Worm (Caenorhabditis elegans): ENCODE results near the gene ppk-2.

Gene ppk-2

DNA sequence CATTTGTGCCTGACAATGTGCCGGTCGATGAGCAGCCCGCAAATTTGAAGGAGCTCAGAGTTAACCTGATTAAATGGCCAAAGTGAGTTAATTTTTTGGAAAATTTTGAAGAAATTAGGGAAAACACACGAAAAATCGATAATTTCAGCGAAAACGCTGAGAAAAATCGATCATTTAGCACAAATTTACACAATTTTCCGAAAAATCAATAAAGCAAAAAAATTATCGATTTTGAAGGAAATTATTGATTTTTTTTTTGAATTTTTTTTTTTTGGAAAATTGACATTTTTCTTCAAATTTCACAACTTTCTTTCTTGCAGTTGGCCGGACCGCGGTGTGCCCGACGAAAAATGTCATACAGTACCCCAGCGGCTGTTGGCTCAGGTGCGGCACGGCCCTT is 3.9 kb upstream of the ppk-2 start:
- TF ChIP-seq F13C5.2 (tag; optimal IDR thresholded peaks at IDR 0.05) (no peak), ceh-13 (GFP tag; optimal IDR thresholded peaks at IDR 0.05) (no peak)

- no peak for TF ChIP-seq tbx-11 (GFP tag; IDR thresholded peaks at IDR 0.05)
- no peak for TF ChIP-seq sea-1 (GFP tag; conservative IDR thresholded peaks at IDR 0.05)
- TF ChIP-seq tbx-37 (GFP tag; conservative IDR thresholded peaks at IDR 0.05): no peak
- no peak for TF ChIP-seq ceh-13 (GFP tag; optimal IDR thresholded peaks at IDR 0.05)
- TF ChIP-seq scrt-1 (GFP tag; IDR thresholded peaks at IDR 0.05): no peak
- no peak for TF ChIP-seq pes-1 (GFP tag; IDR thresholded peaks at IDR 0.05)
- TF ChIP-seq flt-1 (GFP tag; IDR thresholded peaks at IDR 0.05): no peak
- no peak for TF ChIP-seq aly-1 (tag; optimal IDR thresholded peaks at IDR 0.05)
- no peak for TF ChIP-seq hnd-1 (tag; optimal IDR thresholded peaks at IDR 0.05)
- TF ChIP-seq hmg-4 (GFP tag; optimal IDR thresholded peaks at IDR 0.05): no peak
- TF ChIP-seq hmbx-1 (tag; optimal IDR thresholded peaks at IDR 0.05): no peak
- no peak for TF ChIP-seq tra-4 (tag; optimal IDR thresholded peaks at IDR 0.05)
- no peak for TF ChIP-seq F13C5.2 (tag; optimal IDR thresholded peaks at IDR 0.05)
- no peak for TF ChIP-seq ets-7 (tag; optimal IDR thresholded peaks at IDR 0.05)
- TF ChIP-seq B0310.2 (tag; optimal IDR thresholded peaks at IDR 0.05): no peak
- no peak for TF ChIP-seq ama-1 (optimal IDR thresholded peaks at IDR 0.05)
- no peak for TF ChIP-seq ceh-36 (tag; optimal IDR thresholded peaks at IDR 0.05)
Observed at ce11 chrIII:2099808-2100366, 2.2 kb upstream of the ppk-2 start.

DNA sequence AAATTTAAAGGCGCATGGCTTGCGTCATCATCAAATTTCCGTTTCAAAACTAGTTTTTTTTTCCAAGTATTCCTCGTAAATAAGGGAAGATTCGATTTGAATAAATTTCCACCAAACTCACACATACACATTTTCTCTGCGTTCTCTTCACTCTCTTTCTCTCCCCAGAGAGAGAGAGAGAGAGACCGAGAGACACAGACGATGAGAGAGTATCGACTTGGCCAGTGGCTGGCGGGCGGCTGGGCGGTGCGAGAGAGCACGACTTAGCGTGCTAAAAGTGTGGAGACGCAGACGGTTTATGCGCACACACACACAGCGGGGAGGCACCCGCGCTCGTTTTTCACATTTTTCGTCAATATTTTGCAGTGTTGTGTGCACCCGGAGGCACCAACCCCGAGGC is 1.3 kb upstream of the ppk-2 start:
- TF ChIP-seq hmg-4 (GFP tag; optimal IDR thresholded peaks at IDR 0.05) (peak; percentile 31), F13C5.2 (tag; optimal IDR thresholded peaks at IDR 0.05) (peak; percentile 56), scrt-1 (GFP tag; IDR thresholded peaks at IDR 0.05) (no peak), tra-4 (tag; optimal IDR thresholded peaks at IDR 0.05) (no peak), ceh-36 (tag; optimal IDR thresholded peaks at IDR 0.05) (peak; percentile 4)

DNA sequence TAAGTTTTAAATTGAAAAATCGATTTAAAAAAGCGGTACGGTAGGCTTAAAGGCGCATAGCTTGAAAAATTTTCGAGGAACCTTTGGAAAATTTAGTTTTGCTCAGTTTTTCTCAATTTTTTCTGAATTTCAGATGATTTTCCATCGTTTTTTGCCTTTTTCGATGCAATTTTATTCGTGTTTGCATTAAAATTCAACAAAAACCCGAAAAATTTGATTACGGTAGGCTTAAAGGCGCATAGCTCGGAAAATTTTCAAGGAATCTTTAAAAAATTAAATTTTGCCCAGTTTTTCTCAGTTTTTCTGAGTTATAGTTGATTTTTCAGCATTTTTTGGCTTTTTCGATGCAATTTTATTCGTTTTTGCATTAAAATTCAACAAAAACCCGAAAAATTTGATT is 785 bp upstream of the ppk-2 start:
- TF ChIP-seq scrt-1 (GFP tag; IDR thresholded peaks at IDR 0.05) (no peak), hmbx-1 (tag; optimal IDR thresholded peaks at IDR 0.05) (no peak), ceh-36 (tag; optimal IDR thresholded peaks at IDR 0.05) (no peak), flt-1 (GFP tag; IDR thresholded peaks at IDR 0.05) (no peak), sea-1 (GFP tag; conservative IDR thresholded peaks at IDR 0.05) (no peak), ceh-13 (GFP tag; optimal IDR thresholded peaks at IDR 0.05) (no peak), ama-1 (optimal IDR thresholded peaks at IDR 0.05) (no peak), pes-1 (GFP tag; IDR thresholded peaks at IDR 0.05) (no peak), F13C5.2 (tag; optimal IDR thresholded peaks at IDR 0.05) (no peak), hnd-1 (tag; optimal IDR thresholded peaks at IDR 0.05) (no peak), hmg-4 (GFP tag; optimal IDR thresholded peaks at IDR 0.05) (no peak), tbx-37 (GFP tag; conservative IDR thresholded peaks at IDR 0.05) (no peak), ets-7 (tag; optimal IDR thresholded peaks at IDR 0.05) (no peak), tbx-11 (GFP tag; IDR thresholded peaks at IDR 0.05) (no peak), B0310.2 (tag; optimal IDR thresholded peaks at IDR 0.05) (no peak)

- TF ChIP-seq aly-1 (tag; optimal IDR thresholded peaks at IDR 0.05): no peak
- no peak for TF ChIP-seq hmg-4 (GFP tag; optimal IDR thresholded peaks at IDR 0.05)
- no peak for TF ChIP-seq F13C5.2 (tag; optimal IDR thresholded peaks at IDR 0.05)
- no peak for TF ChIP-seq ceh-13 (GFP tag; optimal IDR thresholded peaks at IDR 0.05)
- no peak for TF ChIP-seq hmbx-1 (tag; optimal IDR thresholded peaks at IDR 0.05)
- TF ChIP-seq hnd-1 (tag; optimal IDR thresholded peaks at IDR 0.05): no peak
- no peak for TF ChIP-seq tbx-37 (GFP tag; conservative IDR thresholded peaks at IDR 0.05)
- TF ChIP-seq tbx-11 (GFP tag; IDR thresholded peaks at IDR 0.05): no peak
- no peak for TF ChIP-seq scrt-1 (GFP tag; IDR thresholded peaks at IDR 0.05)
- no peak for TF ChIP-seq ets-7 (tag; optimal IDR thresholded peaks at IDR 0.05)
- TF ChIP-seq tra-4 (tag; optimal IDR thresholded peaks at IDR 0.05): no peak
- TF ChIP-seq ceh-36 (tag; optimal IDR thresholded peaks at IDR 0.05): no peak
- no peak for TF ChIP-seq pes-1 (GFP tag; IDR thresholded peaks at IDR 0.05)
- no peak for TF ChIP-seq B0310.2 (tag; optimal IDR thresholded peaks at IDR 0.05)
- TF ChIP-seq ama-1 (optimal IDR thresholded peaks at IDR 0.05): no peak
- no peak for TF ChIP-seq sea-1 (GFP tag; conservative IDR thresholded peaks at IDR 0.05)
- no peak for TF ChIP-seq flt-1 (GFP tag; IDR thresholded peaks at IDR 0.05)
Observed at ce11 chrIII:2105935-2106334, 3.8 kb downstream of the ppk-2 start.

DNA sequence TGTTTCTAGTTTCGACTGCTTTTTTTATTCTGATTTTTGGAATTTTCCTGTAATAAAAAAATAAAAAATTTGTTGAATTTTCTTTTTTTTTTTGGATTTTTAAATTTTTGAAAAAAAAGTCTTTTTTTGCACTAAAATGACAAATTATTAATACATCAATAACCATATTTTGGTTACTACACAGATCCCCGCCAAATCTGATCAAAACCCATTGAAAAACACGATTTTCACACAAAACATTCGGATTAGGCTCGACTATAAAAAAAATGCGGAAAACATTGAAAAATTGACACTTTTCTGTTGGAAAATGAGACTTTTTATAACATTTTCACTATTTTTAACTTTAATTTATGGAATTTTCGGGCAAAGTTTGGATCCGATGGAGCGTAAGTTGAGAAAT is 8.2 kb downstream of the ppk-2 start, which contains the start of gene Y48G9A.7:
TSS of gene Y48G9A.7 (plus strand) at position 301 of the 400 bp plus-strand sequence.
- no peak for TF ChIP-seq B0310.2 (tag; optimal IDR thresholded peaks at IDR 0.05)
- no peak for TF ChIP-seq F13C5.2 (tag; optimal IDR thresholded peaks at IDR 0.05)
- TF ChIP-seq tra-4 (tag; optimal IDR thresholded peaks at IDR 0.05): no peak
- no peak for TF ChIP-seq hmbx-1 (tag; optimal IDR thresholded peaks at IDR 0.05)
- TF ChIP-seq flt-1 (GFP tag; IDR thresholded peaks at IDR 0.05): no peak
- no peak for TF ChIP-seq tbx-37 (GFP tag; conservative IDR thresholded peaks at IDR 0.05)
- TF ChIP-seq ets-7 (tag; optimal IDR thresholded peaks at IDR 0.05): no peak
- no peak for TF ChIP-seq aly-1 (tag; optimal IDR thresholded peaks at IDR 0.05)
- TF ChIP-seq tbx-11 (GFP tag; IDR thresholded peaks at IDR 0.05): no peak
- no peak for TF ChIP-seq hnd-1 (tag; optimal IDR thresholded peaks at IDR 0.05)
- no peak for TF ChIP-seq ceh-13 (GFP tag; optimal IDR thresholded peaks at IDR 0.05)
- TF ChIP-seq pes-1 (GFP tag; IDR thresholded peaks at IDR 0.05): no peak
- no peak for TF ChIP-seq ceh-36 (tag; optimal IDR thresholded peaks at IDR 0.05)
- no peak for TF ChIP-seq ama-1 (optimal IDR thresholded peaks at IDR 0.05)
- TF ChIP-seq hmg-4 (GFP tag; optimal IDR thresholded peaks at IDR 0.05): no peak
- no peak for TF ChIP-seq scrt-1 (GFP tag; IDR thresholded peaks at IDR 0.05)
- TF ChIP-seq sea-1 (GFP tag; conservative IDR thresholded peaks at IDR 0.05): no peak

DNA sequence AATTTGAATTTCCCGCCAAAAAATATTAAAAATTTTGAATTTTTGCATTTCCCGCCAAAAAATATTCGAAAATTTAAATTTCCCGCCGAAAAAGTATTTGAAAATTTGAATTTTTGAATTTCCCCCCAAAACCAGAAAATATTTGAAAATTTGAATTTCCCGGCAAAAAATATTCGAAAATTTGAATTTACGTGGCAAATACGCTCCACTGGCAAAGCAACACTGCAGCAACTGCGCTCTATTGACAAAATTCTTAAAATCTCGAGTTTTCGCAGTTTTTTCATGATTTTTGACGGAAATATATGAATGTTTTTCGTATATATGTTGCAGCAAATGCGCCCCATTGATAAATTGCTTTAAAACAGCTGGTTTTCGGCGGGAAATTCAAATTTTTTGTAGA is 9.3 kb downstream of the ppk-2 start:
- TF ChIP-seq tra-4 (tag; optimal IDR thresholded peaks at IDR 0.05) (no peak), hnd-1 (tag; optimal IDR thresholded peaks at IDR 0.05) (no peak), scrt-1 (GFP tag; IDR thresholded peaks at IDR 0.05) (no peak), ama-1 (optimal IDR thresholded peaks at IDR 0.05) (no peak), flt-1 (GFP tag; IDR thresholded peaks at IDR 0.05) (no peak), hmbx-1 (tag; optimal IDR thresholded peaks at IDR 0.05) (no peak), ceh-36 (tag; optimal IDR thresholded peaks at IDR 0.05) (no peak), tbx-37 (GFP tag; conservative IDR thresholded peaks at IDR 0.05) (no peak), B0310.2 (tag; optimal IDR thresholded peaks at IDR 0.05) (no peak), ets-7 (tag; optimal IDR thresholded peaks at IDR 0.05) (no peak), sea-1 (GFP tag; conservative IDR thresholded peaks at IDR 0.05) (no peak), aly-1 (tag; optimal IDR thresholded peaks at IDR 0.05) (no peak), tbx-11 (GFP tag; IDR thresholded peaks at IDR 0.05) (no peak), ceh-13 (GFP tag; optimal IDR thresholded peaks at IDR 0.05) (no peak)

All from whole organism, early embryonic.